Worm (Caenorhabditis elegans): ENCODE results near the gene T02G5.7.

The T02G5.7 gene

ce11 chrII:7050021-7050722, 25.2 kb upstream of the T02G5.7 start, which contains the start of the genes tcer-1 and ZK1127.5:
TSS of gene tcer-1 (minus strand) at chrII:7050071.
TSS of gene ZK1127.5 (plus strand) at chrII:7050672.
- peak; percentile 53 for TF ChIP-seq egl-5 (tag; optimal IDR thresholded peaks at IDR 0.05)
- TF ChIP-seq eor-1 (tag; optimal IDR thresholded peaks at IDR 0.05), result no peak
- TF ChIP-seq nhr-77 (tag; optimal IDR thresholded peaks at IDR 0.05), result no peak
- no peak for TF ChIP-seq ZK546.5 (tag; optimal IDR thresholded peaks at IDR 0.05)
- TF ChIP-seq ztf-4 (tag; optimal IDR thresholded peaks at IDR 0.05), result no peak
- TF ChIP-seq ceh-82 (tag; optimal IDR thresholded peaks at IDR 0.05), result no peak
- peak; percentile 21 for TF ChIP-seq pqm-1 (tag; optimal IDR thresholded peaks at IDR 0.05)
- TF ChIP-seq egl-27 (tag; optimal IDR thresholded peaks at IDR 0.05), result no peak
- TF ChIP-seq mml-1 (tag; optimal IDR thresholded peaks at IDR 0.05), result no peak
- no peak for TF ChIP-seq unc-62 (GFP tag; optimal IDR thresholded peaks at IDR 0.05)
- no peak for TF ChIP-seq mdl-1 (tag; optimal IDR thresholded peaks at IDR 0.05)
- TF ChIP-seq nhr-23 (tag; optimal IDR thresholded peaks at IDR 0.05), result peak; percentile 39
- TF ChIP-seq elt-2 (tag; optimal IDR thresholded peaks at IDR 0.05), result peak; percentile 37
- TF ChIP-seq aly-2 (tag; optimal IDR thresholded peaks at IDR 0.05), result no peak
- no peak for TF ChIP-seq R02D3.7 (tag; optimal IDR thresholded peaks at IDR 0.05)
- TF ChIP-seq pha-4 (tag; optimal IDR thresholded peaks at IDR 0.05), result peak; percentile 83
- TF ChIP-seq jun-1 (tag; optimal IDR thresholded peaks at IDR 0.05), result no peak
- no peak for TF ChIP-seq daf-12 (tag; optimal IDR thresholded peaks at IDR 0.05)
- peak; percentile 64 for TF ChIP-seq snpc-4 (tag; optimal IDR thresholded peaks at IDR 0.05)
- no peak for TF ChIP-seq unc-39 (tag; optimal IDR thresholded peaks at IDR 0.05)
- no peak for TF ChIP-seq nhr-43 (tag; optimal IDR thresholded peaks at IDR 0.05; ENCODE audit: poor library complexity, severe bottlenecking)
- TF ChIP-seq lsy-12 (tag; optimal IDR thresholded peaks at IDR 0.05), result no peak
- no peak for TF ChIP-seq sea-2 (GFP tag; optimal IDR thresholded peaks at IDR 0.05)
- TF ChIP-seq ceh-16 (tag; optimal IDR thresholded peaks at IDR 0.05), result no peak
- TF ChIP-seq nhr-237 (tag; optimal IDR thresholded peaks at IDR 0.05), result no peak
- TF ChIP-seq ama-1 (optimal IDR thresholded peaks at IDR 0.05), result no peak
- no peak for TF ChIP-seq elt-3 (tag; optimal IDR thresholded peaks at IDR 0.05)
- peak; percentile 74 for TF ChIP-seq nfya-1 (tag; optimal IDR thresholded peaks at IDR 0.05; ENCODE audit: insufficient read depth)
- TF ChIP-seq fos-1 (tag; optimal IDR thresholded peaks at IDR 0.05), result no peak
- TF ChIP-seq hmg-11 (tag; optimal IDR thresholded peaks at IDR 0.05), result peak; percentile 70
- no peak for TF ChIP-seq skn-1 (tag; optimal IDR thresholded peaks at IDR 0.05)
- no peak for TF ChIP-seq nhr-76 (tag; optimal IDR thresholded peaks at IDR 0.05)
- peak; percentile 20 for TF ChIP-seq lin-39 (tag; optimal IDR thresholded peaks at IDR 0.05)
- no peak for TF ChIP-seq zag-1 (tag; optimal IDR thresholded peaks at IDR 0.05)
- TF ChIP-seq tbx-2 (tag; optimal IDR thresholded peaks at IDR 0.05), result no peak
- no peak for TF ChIP-seq ztf-11 (tag; optimal IDR thresholded peaks at IDR 0.05)
- no peak for TF ChIP-seq nhr-67 (tag; optimal IDR thresholded peaks at IDR 0.05)
- no peak for TF ChIP-seq ceh-28 (tag; optimal IDR thresholded peaks at IDR 0.05)
- TF ChIP-seq fkh-10 (GFP tag; optimal IDR thresholded peaks at IDR 0.05), result no peak
- no peak for TF ChIP-seq nhr-28 (tag; optimal IDR thresholded peaks at IDR 0.05)
- TF ChIP-seq nhr-11 (tag; optimal IDR thresholded peaks at IDR 0.05), result no peak
- TF ChIP-seq nhr-12 (tag; optimal IDR thresholded peaks at IDR 0.05), result no peak
- peak; percentile 25 for TF ChIP-seq nhr-25 (tag; optimal IDR thresholded peaks at IDR 0.05)
- no peak for TF ChIP-seq elt-1 (tag; optimal IDR thresholded peaks at IDR 0.05)
- no peak for TF ChIP-seq fkh-2 (tag; optimal IDR thresholded peaks at IDR 0.05)
- TF ChIP-seq ceh-9 (tag; optimal IDR thresholded peaks at IDR 0.05), result no peak
- peak; percentile 77 for TF ChIP-seq lin-15B (tag; optimal IDR thresholded peaks at IDR 0.05)
